Worm (Caenorhabditis elegans): ENCODE data around the gene xbx-1.

- TF ChIP-seq nhr-11 (tag; optimal IDR thresholded peaks at IDR 0.05) (no peak), blmp-1 (tag; optimal IDR thresholded peaks at IDR 0.05; ENCODE audit: insufficient read depth) (no peak), dmd-4 (tag; optimal IDR thresholded peaks at IDR 0.05) (no peak), nhr-77 (tag; optimal IDR thresholded peaks at IDR 0.05) (no peak), unc-55 (GFP tag; optimal IDR thresholded peaks at IDR 0.05) (no peak), nhr-21 (tag; optimal IDR thresholded peaks at IDR 0.05) (no peak), F13H6.1 (tag; optimal IDR thresholded peaks at IDR 0.05) (no peak), ama-1 (optimal IDR thresholded peaks at IDR 0.05) (no peak), elt-3 (tag; optimal IDR thresholded peaks at IDR 0.05) (no peak), zag-1 (tag; optimal IDR thresholded peaks at IDR 0.05) (no peak)
Measured at ce11 chrV:14979937-14980336, at the start of gene xbx-1.
